Fruit fly (Drosophila melanogaster): ENCODE results near the gene CG31321.

DNA sequence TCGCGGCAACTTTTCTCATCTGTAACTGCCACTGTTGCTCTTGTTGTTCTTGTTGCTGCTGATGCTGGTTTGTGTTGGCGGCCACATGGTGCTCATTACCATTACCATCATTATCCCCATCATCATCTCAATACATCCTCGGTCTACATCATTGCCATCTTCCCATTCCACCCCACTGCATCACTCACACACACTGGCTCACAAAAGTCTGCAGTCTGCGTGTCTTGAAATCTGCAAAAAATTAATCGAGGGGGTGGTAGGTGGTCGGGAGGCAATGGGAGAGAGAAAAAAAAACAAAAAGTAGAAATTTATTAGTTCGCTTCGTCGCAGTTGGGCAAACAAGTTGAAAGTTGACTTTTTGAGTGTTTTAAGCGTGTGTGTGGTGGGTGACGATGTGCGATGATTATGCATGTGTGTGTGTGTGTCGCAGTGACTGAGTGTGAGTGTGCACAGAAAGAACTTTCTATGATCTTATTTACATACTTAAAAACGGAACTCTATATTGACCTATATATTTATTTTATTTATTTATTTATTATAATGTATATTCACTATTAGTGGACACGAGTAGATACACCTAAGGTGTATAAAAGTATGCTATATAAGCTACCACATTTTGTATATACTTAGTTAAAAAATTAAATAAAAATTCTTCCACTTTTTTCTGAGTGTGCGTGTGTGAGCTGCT lies 30.7 kb upstream of the CG31321 start:
- TF ChIP-seq CTCF (optimal IDR thresholded peaks at IDR 0.05) (no peak), CG8478 (optimal IDR thresholded peaks at IDR 0.05) (no peak)

All from S2 (cell line).